Fruit fly (Drosophila melanogaster) Kc167 (cell line): ENCODE results near the gene CG18622.

ENCODE experiments used
- Sin3A ChIP-seq: fragments of >200 bp; optimal IDR thresholded peaks from 2 replicates; lab custom pipeline; 2018; ENCODE audit warnings: missing external identifiers
- h ChIP-seq: fragments of >200 bp; optimal IDR thresholded peaks from 3 replicates; lab custom pipeline; 2018; ENCODE audit warnings: missing external identifiers

DNA sequence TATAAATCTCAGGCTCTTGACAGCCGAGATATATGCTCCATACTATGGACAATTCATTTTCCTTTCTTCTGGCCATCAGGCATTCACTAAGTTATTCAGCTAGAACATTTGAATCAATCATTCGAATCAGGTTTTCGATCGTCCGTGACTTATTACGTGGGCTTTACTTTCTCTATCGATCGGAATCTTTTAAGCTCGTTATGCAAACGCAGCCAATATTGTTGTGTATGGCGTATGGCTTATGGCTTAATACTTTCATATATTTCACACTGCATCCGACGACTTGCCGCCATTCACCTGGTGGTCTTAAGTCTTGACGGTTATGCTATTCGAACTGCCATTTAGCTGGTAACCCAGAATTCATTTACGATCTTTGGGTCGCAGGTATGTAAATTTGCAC lies 28.7 kb upstream of the CG18622 start:
- no peak for TF ChIP-seq Sin3A
- no peak for TF ChIP-seq h (lab: Kevin White, UChicago)
